Fruit fly (Drosophila melanogaster): ENCODE data around the gene CG14963.

The CG14963 gene

dm6 chr3L:3143383-3143962 is 28.9 kb downstream of the CG14963 start, which contains the start of the genes CG11537 and Alg2:
TSS of gene CG11537 (minus strand) at chr3L:3143457.
TSS of gene Alg2 (plus strand) at chr3L:3143808.
- peak; percentile 13 for TF ChIP-seq Sp1 (GFP tag; optimal IDR thresholded peaks at IDR 0.05)
- no peak for TF ChIP-seq Vsx2 (GFP tag; optimal IDR thresholded peaks at IDR 0.05; ENCODE audit: partially characterized antibody)
- no peak for TF ChIP-seq br (GFP tag; optimal IDR thresholded peaks at IDR 0.05)
- no peak for TF ChIP-seq dmrt93B (GFP tag; optimal IDR thresholded peaks at IDR 0.05)
- no peak for TF ChIP-seq Dif (GFP tag; optimal IDR thresholded peaks at IDR 0.05; ENCODE audit: partially characterized antibody)
- TF ChIP-seq Rel (GFP tag; optimal IDR thresholded peaks at IDR 0.05): no peak
- peak; percentile 4 for TF ChIP-seq Rel (tag; optimal IDR thresholded peaks at IDR 0.05)
- TF ChIP-seq CG9705 (GFP tag; optimal IDR thresholded peaks at IDR 0.05): no peak
- TF ChIP-seq GATAd (GFP tag; optimal IDR thresholded peaks at IDR 0.05): no peak
- peak; percentile 22 for TF ChIP-seq HLH106 (tag; optimal IDR thresholded peaks at IDR 0.05)
- TF ChIP-seq rgr (GFP tag; optimal IDR thresholded peaks at IDR 0.05): peak; percentile 29
- peak in 1 of 2 experiments; percentile 27 for TF ChIP-seq foxo (GFP tag; optimal IDR thresholded peaks at IDR 0.05)
- peak; percentile 0 for TF ChIP-seq psq (GFP tag; optimal IDR thresholded peaks at IDR 0.05)
- TF ChIP-seq Hr78 (GFP tag; optimal IDR thresholded peaks at IDR 0.05): no peak
- peak; percentile 35 for TF ChIP-seq Myc (optimal IDR thresholded peaks at IDR 0.05)

- no peak for TF ChIP-seq Rel (GFP tag; optimal IDR thresholded peaks at IDR 0.05)
- TF ChIP-seq Rel (tag; optimal IDR thresholded peaks at IDR 0.05): peak; percentile 33
- TF ChIP-seq tai (GFP tag; optimal IDR thresholded peaks at IDR 0.05): no peak
- peak; percentile 61 for TF ChIP-seq h (GFP tag; optimal IDR thresholded peaks at IDR 0.05)
- no peak for TF ChIP-seq lola (GFP tag; optimal IDR thresholded peaks at IDR 0.05)
Observed at dm6 chr3L:3142516-3143382, 29.6 kb downstream of the CG14963 start.

- TF ChIP-seq brk (GFP tag; optimal IDR thresholded peaks at IDR 0.05) (no peak), GATAd (GFP tag; optimal IDR thresholded peaks at IDR 0.05) (no peak), Hnf4 (GFP tag; optimal IDR thresholded peaks at IDR 0.05) (no peak), dsf (GFP tag; optimal IDR thresholded peaks at IDR 0.05; ENCODE audit: borderline replicate concordance) (no peak), HLH106 (tag; optimal IDR thresholded peaks at IDR 0.05) (no peak), psq (GFP tag; optimal IDR thresholded peaks at IDR 0.05) (no peak), pan (optimal IDR thresholded peaks at IDR 0.05) (no peak), dl (GFP tag; optimal IDR thresholded peaks at IDR 0.05; ENCODE audit: insufficient read depth in 1 of 2, partially characterized antibody in 2 of 2) (no peak), ey (GFP tag; optimal IDR thresholded peaks at IDR 0.05) (no peak), sage (GFP tag; optimal IDR thresholded peaks at IDR 0.05) (no peak), fru (GFP tag; optimal IDR thresholded peaks at IDR 0.05) (no peak), Myc (optimal IDR thresholded peaks at IDR 0.05) (no peak), Rel (GFP tag; optimal IDR thresholded peaks at IDR 0.05) (no peak), Rel (tag; optimal IDR thresholded peaks at IDR 0.05) (no peak)
Observed at dm6 chr3L:3141411-3141810, 30.9 kb downstream of the CG14963 start.

- TF ChIP-seq pan (optimal IDR thresholded peaks at IDR 0.05) (no peak), h (GFP tag; optimal IDR thresholded peaks at IDR 0.05) (peak; percentile 38), Sp1 (GFP tag; optimal IDR thresholded peaks at IDR 0.05) (no peak), Hr78 (GFP tag; optimal IDR thresholded peaks at IDR 0.05) (no peak), rgr (GFP tag; optimal IDR thresholded peaks at IDR 0.05) (peak; percentile 4), CG32264 (GFP tag; optimal IDR thresholded peaks at IDR 0.05) (peak; percentile 20), brk (GFP tag; optimal IDR thresholded peaks at IDR 0.05) (no peak), foxo (GFP tag; optimal IDR thresholded peaks at IDR 0.05) (no peak), OdsH (GFP tag; optimal IDR thresholded peaks at IDR 0.05) (peak; percentile 1), HLH106 (tag; optimal IDR thresholded peaks at IDR 0.05) (no peak), Dfd (GFP tag; optimal IDR thresholded peaks at IDR 0.05) (no peak), br (GFP tag; optimal IDR thresholded peaks at IDR 0.05) (peak; percentile 16), GATAd (GFP tag; optimal IDR thresholded peaks at IDR 0.05) (no peak), Dif (GFP tag; optimal IDR thresholded peaks at IDR 0.05; ENCODE audit: partially characterized antibody) (peak; percentile 44), Hr83 (GFP tag; optimal IDR thresholded peaks at IDR 0.05; ENCODE audit: poor library complexity, severe bottlenecking) (peak; percentile 78), dl (GFP tag; optimal IDR thresholded peaks at IDR 0.05; ENCODE audit: insufficient read depth in 1 of 2, partially characterized antibody in 2 of 2) (peak; percentile 0 to 71), Rel (GFP tag; optimal IDR thresholded peaks at IDR 0.05) (no peak), Rel (tag; optimal IDR thresholded peaks at IDR 0.05) (no peak), dsf (GFP tag; optimal IDR thresholded peaks at IDR 0.05; ENCODE audit: borderline replicate concordance) (no peak)
Observed at dm6 chr3L:3134064-3134545, 38.2 kb downstream of the CG14963 start.

All from whole organism, wandering third instar larva.